Fruit fly (Drosophila melanogaster) whole organism, prepupa: ENCODE results near the gene Ythdc1.

Experiments used
- Gug ChIP-seq: fragments of 200-800 bp; sonication (Bioruptor generic); IDR thresholded peaks from 2 replicates; pipeline ENCODE4 v1.3.6; 2022; ENCODE audit warnings: missing biosample characterization, missing genetic modification characterization
- dac ChIP-seq: fragments of 200-800 bp; sonication (Bioruptor generic); optimal IDR thresholded peaks from 2 replicates; lab custom pipeline; 2017; ENCODE audit warnings: missing biosample characterization, mild to moderate bottlenecking, missing genetic modification characterization

- TF ChIP-seq dac (GFP tag; lab: Kevin White, UChicago), result no peak
- no peak for TF ChIP-seq Gug (GFP tag; lab: Robert Waterston, UW)
These were observed 45.2 kb downstream of the Ythdc1 start, which contains the start of gene Strip for dm6 chr3L:3328771-3329170.
